Fruit fly (Drosophila melanogaster) whole organism, embryonic: ENCODE results near the gene mRpL12.

Source experiments
- C15 ChIP-seq: fragments of 200-800 bp; sonication (Bioruptor generic); IDR thresholded peaks from 3 replicates; pipeline ENCODE4 v1.3.6; 2022; ENCODE audit warnings: missing biosample characterization, missing genetic modification characterization
- CG10209 ChIP-seq: fragments of 200-800 bp; sonication (Bioruptor generic); optimal IDR thresholded peaks from 3 replicates; lab custom pipeline; 2017; ENCODE audit warnings: missing biosample characterization, mild to moderate bottlenecking, missing genetic modification characterization, missing genetic modification reagents
- CG12391 ChIP-seq: fragments of 200-800 bp; sonication (Bioruptor generic); optimal IDR thresholded peaks from 3 replicates; lab custom pipeline; 2018; ENCODE audit warnings: missing biosample characterization, mild to moderate bottlenecking, missing genetic modification characterization, moderate library complexity
- CG14441 ChIP-seq: fragments of 200-800 bp; sonication (Bioruptor generic); IDR thresholded peaks from 2 replicates; pipeline ENCODE4 v1.3.6; 2022; ENCODE audit warnings: missing biosample characterization, missing genetic modification characterization
- CG15601 ChIP-seq: fragments of 200-800 bp; sonication (Bioruptor generic); optimal IDR thresholded peaks from 3 replicates; lab custom pipeline; 2019; ENCODE audit warnings: missing biosample characterization, mild to moderate bottlenecking, missing genetic modification characterization, moderate library complexity
- CG17186 ChIP-seq: fragments of 200-800 bp; sonication (Bioruptor generic); optimal IDR thresholded peaks from 3 replicates; lab custom pipeline; 2017; ENCODE audit warnings: missing biosample characterization, missing genetic modification reagents, missing genetic modification characterization
- CG17359 ChIP-seq: fragments of 200-800 bp; sonication (Bioruptor generic); optimal IDR thresholded peaks from 3 replicates; lab custom pipeline; 2018; ENCODE audit warnings: missing biosample characterization, mild to moderate bottlenecking, missing genetic modification characterization, moderate library complexity
- CG30020 ChIP-seq: fragments of 200-800 bp; optimal IDR thresholded peaks from 2 replicates; lab custom pipeline; 2019; ENCODE audit warnings: missing biosample characterization, mild to moderate bottlenecking, missing genetic modification characterization, moderate library complexity
- CG32532 ChIP-seq: fragments of 200-800 bp; sonication (Bioruptor generic); IDR thresholded peaks from 2 replicates; pipeline ENCODE4 v1.3.6; 2022; ENCODE audit warnings: missing biosample characterization, missing genetic modification characterization
- CG32767 ChIP-seq: fragments of 200-800 bp; sonication (Bioruptor generic); IDR thresholded peaks from 2 replicates; pipeline ENCODE4 v1.3.6; 2022; ENCODE audit warnings: missing biosample characterization, missing genetic modification characterization
- CG34224 ChIP-seq: fragments of 200-800 bp; sonication (Bioruptor generic); IDR thresholded peaks from 3 replicates; pipeline ENCODE4 v1.3.6; 2022; ENCODE audit warnings: missing biosample characterization, missing genetic modification characterization; ENCODE audit not compliant: partially characterized antibody
- CG4360 ChIP-seq: fragments of 200-800 bp; sonication (Bioruptor generic); IDR thresholded peaks from 2 replicates; pipeline ENCODE4 v1.3.6; 2022; ENCODE audit warnings: missing biosample characterization, missing genetic modification characterization
- CG5953 ChIP-seq: fragments of 200-800 bp; sonication (Bioruptor generic); IDR thresholded peaks from 2 replicates; pipeline ENCODE4 v1.3.6; 2022; ENCODE audit warnings: missing biosample characterization, missing genetic modification characterization
- CG6683 ChIP-seq: fragments of 200-800 bp; sonication (Bioruptor generic); optimal IDR thresholded peaks from 2 replicates; lab custom pipeline; 2017; ENCODE audit warnings: missing biosample characterization, mild to moderate bottlenecking, missing genetic modification characterization, missing genetic modification reagents
- CG7556 ChIP-seq: fragments of 200-800 bp; sonication (Bioruptor generic); optimal IDR thresholded peaks from 2 replicates; lab custom pipeline; 2017; ENCODE audit warnings: missing biosample characterization, mild to moderate bottlenecking, missing genetic modification characterization
- CG7839 ChIP-seq: fragments of 200-800 bp; sonication (Bioruptor generic); optimal IDR thresholded peaks from 3 replicates; lab custom pipeline; 2018; ENCODE audit warnings: missing biosample characterization, mild to moderate bottlenecking, missing genetic modification characterization, moderate library complexity
- CG9817 ChIP-seq: fragments of 200-800 bp; sonication (Bioruptor generic); optimal IDR thresholded peaks from 2 replicates; lab custom pipeline; 2018; ENCODE audit warnings: missing biosample characterization, mild to moderate bottlenecking, missing genetic modification characterization, moderate library complexity
- Dref ChIP-seq: fragments of 200-800 bp; sonication (Bioruptor generic); IDR thresholded peaks from 2 replicates; pipeline ENCODE4 v1.3.6; 2022; ENCODE audit warnings: missing biosample characterization, missing genetic modification characterization
- Eip74EF ChIP-seq, 2 experiments: fragments of 200-800 bp in 1 of 2; fragments of >200 bp in 1 of 2; sonication (Bioruptor generic) in 1 of 2; optimal IDR thresholded peaks; 2 replicates each; lab custom pipeline; 2017 to 2019; ENCODE audit warnings: missing biosample characterization in 2 of 2, missing genetic modification characterization in 2 of 2, mild to moderate bottlenecking in 1 of 2, moderate library complexity in 1 of 2
- Fer1 ChIP-seq: fragments of 200-800 bp; sonication (Bioruptor generic); optimal IDR thresholded peaks from 2 replicates; lab custom pipeline; 2017; ENCODE audit warnings: missing biosample characterization, mild to moderate bottlenecking, missing genetic modification characterization
- HLH3B ChIP-seq: fragments of 200-800 bp; sonication (Bioruptor generic); IDR thresholded peaks from 2 replicates; pipeline ENCODE4 v1.3.6; 2022; ENCODE audit warnings: missing biosample characterization, missing genetic modification characterization
- Hr51 ChIP-seq, 2 experiments: fragments of 200-800 bp; sonication (Bioruptor generic); optimal IDR thresholded peaks; 2 replicates in 1 of 2; 3 replicates in 1 of 2; lab custom pipeline; 2016 to 2018; ENCODE audit warnings: missing biosample characterization in 2 of 2, missing genetic modification characterization in 2 of 2, mild to moderate bottlenecking in 1 of 2, moderate library complexity in 1 of 2
- MTF-1 ChIP-seq: fragments of 200-800 bp; sonication (Bioruptor generic); optimal IDR thresholded peaks from 2 replicates; lab custom pipeline; 2018; ENCODE audit warnings: missing biosample characterization, mild to moderate bottlenecking, missing genetic modification characterization, borderline replicate concordance
- NFAT ChIP-seq: fragments of 200-800 bp; sonication (Bioruptor generic); IDR thresholded peaks from 2 replicates; pipeline ENCODE4 v1.3.6; 2022; ENCODE audit warnings: missing biosample characterization, missing genetic modification characterization
- Nf-YC ChIP-seq: fragments of 200-800 bp; optimal IDR thresholded peaks from 3 replicates; lab custom pipeline; 2019; ENCODE audit warnings: missing biosample characterization, mild to moderate bottlenecking, missing genetic modification characterization, moderate library complexity
- NfI ChIP-seq: fragments of 200-800 bp; sonication (Bioruptor generic); optimal IDR thresholded peaks from 3 replicates; lab custom pipeline; 2018; ENCODE audit warnings: missing biosample characterization, mild to moderate bottlenecking, missing genetic modification characterization, moderate library complexity
- Ravus ChIP-seq: fragments of 200-800 bp; sonication (Bioruptor generic); IDR thresholded peaks from 2 replicates; pipeline ENCODE4 v1.3.6; 2022; ENCODE audit warnings: missing biosample characterization, missing genetic modification characterization
- Sox100B ChIP-seq: fragments of 200-800 bp; sonication (Bioruptor generic); optimal IDR thresholded peaks from 3 replicates; lab custom pipeline; 2018; ENCODE audit warnings: missing biosample characterization, mild to moderate bottlenecking, missing genetic modification characterization
- Stat92E ChIP-seq, 3 experiments: fragments of >200 bp in 2 of 3; fragments of 200-800 bp in 1 of 3; sonication (Bioruptor generic) in 1 of 3; optimal IDR thresholded peaks; 2 replicates each; lab custom pipeline; 2017 to 2019; ENCODE audit warnings: missing biosample characterization in 3 of 3, missing genetic modification characterization in 3 of 3, mild to moderate bottlenecking in 1 of 3, moderate library complexity in 1 of 3
- chm ChIP-seq: fragments of 200-800 bp; sonication (Bioruptor generic); IDR thresholded peaks from 2 replicates; pipeline ENCODE4 v1.3.6; 2022; ENCODE audit warnings: missing biosample characterization, missing genetic modification characterization
- dati ChIP-seq: fragments of 200-800 bp; sonication (Bioruptor generic); IDR thresholded peaks from 2 replicates; pipeline ENCODE4 v1.3.6; 2022; ENCODE audit warnings: missing biosample characterization, missing genetic modification characterization
- disco-r ChIP-seq: fragments of 200-800 bp; sonication (Bioruptor generic); optimal IDR thresholded peaks from 2 replicates; lab custom pipeline; 2016; ENCODE audit warnings: missing biosample characterization, missing genetic modification characterization
- dmrt99B ChIP-seq: fragments of 200-800 bp; sonication (Bioruptor generic); optimal IDR thresholded peaks from 2 replicates; lab custom pipeline; 2018; ENCODE audit warnings: missing biosample characterization, mild to moderate bottlenecking, missing genetic modification characterization, moderate library complexity
- esg ChIP-seq: fragments of 200-800 bp; sonication (Bioruptor generic); conservative IDR thresholded peaks from 2 replicates; pipeline ENCODE4 v1.3.6; 2022; ENCODE audit warnings: missing biosample characterization, missing genetic modification characterization
- gcm2 ChIP-seq: fragments of 200-800 bp; sonication (Bioruptor generic); optimal IDR thresholded peaks from 2 replicates; lab custom pipeline; 2016; ENCODE audit warnings: missing biosample characterization, missing genetic modification characterization
- h ChIP-seq: fragments of >200 bp; optimal IDR thresholded peaks from 2 replicates; lab custom pipeline; 2017
- hbn ChIP-seq: fragments of 200-800 bp; sonication (Bioruptor generic); IDR thresholded peaks from 2 replicates; pipeline ENCODE4 v1.3.6; 2022; ENCODE audit warnings: missing biosample characterization, missing genetic modification characterization; ENCODE audit not compliant: partially characterized antibody
- insv ChIP-seq, 2 experiments: fragments of 200-800 bp; sonication (Bioruptor generic); optimal IDR thresholded peaks; 3 replicates each; lab custom pipeline; 2016 to 2018; ENCODE audit warnings: missing biosample characterization in 2 of 2, missing genetic modification characterization in 2 of 2
- jing ChIP-seq: fragments of 200-800 bp; sonication (Bioruptor generic); optimal IDR thresholded peaks from 2 replicates; lab custom pipeline; 2018; ENCODE audit warnings: missing biosample characterization, mild to moderate bottlenecking, missing genetic modification characterization
- kah ChIP-seq: fragments of 200-800 bp; sonication (Bioruptor generic); optimal IDR thresholded peaks from 2 replicates; lab custom pipeline; 2018; ENCODE audit warnings: missing biosample characterization, mild to moderate bottlenecking, missing genetic modification characterization
- nmo ChIP-seq: fragments of 200-800 bp; sonication (Bioruptor generic); optimal IDR thresholded peaks from 2 replicates; lab custom pipeline; 2018; ENCODE audit warnings: missing biosample characterization, mild to moderate bottlenecking, missing genetic modification characterization, moderate library complexity
- onecut ChIP-seq: fragments of 200-800 bp; sonication (Bioruptor generic); IDR thresholded peaks from 2 replicates; pipeline ENCODE4 v1.3.6; 2022; ENCODE audit warnings: missing biosample characterization, missing genetic modification characterization
- pfk ChIP-seq: fragments of 200-800 bp; sonication (Bioruptor generic); optimal IDR thresholded peaks from 2 replicates; lab custom pipeline; 2018; ENCODE audit warnings: missing biosample characterization, mild to moderate bottlenecking, missing genetic modification characterization, moderate library complexity
- pzg ChIP-seq: fragments of 200-800 bp; sonication (Bioruptor generic); optimal IDR thresholded peaks from 3 replicates; lab custom pipeline; 2018; ENCODE audit warnings: missing biosample characterization, mild to moderate bottlenecking, missing genetic modification characterization, moderate library complexity
- sna ChIP-seq: fragments of 200-800 bp; sonication (Bioruptor generic); IDR thresholded peaks from 2 replicates; pipeline ENCODE4 v1.3.6; 2022; ENCODE audit warnings: missing biosample characterization, missing genetic modification characterization; ENCODE audit not compliant: partially characterized antibody
- stwl ChIP-seq: fragments of 200-800 bp; sonication (Bioruptor generic); optimal IDR thresholded peaks from 3 replicates; lab custom pipeline; 2018; ENCODE audit warnings: missing biosample characterization, mild to moderate bottlenecking, missing genetic modification characterization, moderate library complexity
- tgo ChIP-seq: fragments of 200-800 bp; sonication (Bioruptor generic); IDR thresholded peaks from 3 replicates; pipeline ENCODE4 v1.3.6; 2022; ENCODE audit warnings: missing biosample characterization, missing genetic modification characterization
- tup ChIP-seq: fragments of 200-800 bp; sonication (Bioruptor generic); optimal IDR thresholded peaks from 2 replicates; lab custom pipeline; 2016; ENCODE audit warnings: missing biosample characterization, mild to moderate bottlenecking, missing genetic modification characterization, moderate library complexity
- unpg ChIP-seq: fragments of 200-800 bp; sonication (Bioruptor generic); optimal IDR thresholded peaks from 3 replicates; lab custom pipeline; 2018; ENCODE audit warnings: missing biosample characterization, mild to moderate bottlenecking, missing genetic modification characterization, moderate library complexity
- zen2 ChIP-seq: fragments of 200-800 bp; sonication (Bioruptor generic); IDR thresholded peaks from 3 replicates; pipeline ENCODE4 v1.3.6; 2022; ENCODE audit warnings: missing biosample characterization, missing genetic modification characterization; ENCODE audit not compliant: partially characterized antibody

Gene mRpL12

DNA sequence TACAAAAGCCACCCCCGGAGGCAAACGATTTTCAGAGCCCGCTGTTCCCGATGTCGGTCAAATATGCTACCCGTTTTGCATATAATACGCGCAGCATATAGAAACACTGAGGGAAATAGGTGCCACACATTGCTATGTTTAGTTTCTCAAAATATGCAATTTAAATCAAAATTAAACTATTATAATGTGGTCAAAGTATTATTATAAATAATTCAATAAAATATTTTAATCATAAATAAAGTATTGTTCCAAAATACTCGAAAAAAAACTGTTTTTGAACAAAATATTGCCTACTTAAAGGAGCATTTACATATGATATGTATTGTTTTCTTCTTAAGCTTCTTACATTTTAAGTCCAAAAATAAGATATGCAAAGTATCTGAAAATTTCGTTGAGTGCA is 5.6 kb upstream of the mRpL12 start (continued):
- TF ChIP-seq CG4360 (GFP tag; lab: Robert Waterston, UW) = no peak
- no peak for TF ChIP-seq hbn (GFP tag; lab: Robert Waterston, UW)
- no peak for TF ChIP-seq Ravus (GFP tag; lab: Robert Waterston, UW)
- TF ChIP-seq dmrt99B (tag; lab: Kevin White, UChicago) = peak; percentile 78
- no peak for TF ChIP-seq onecut
- no peak for TF ChIP-seq jing (GFP tag; lab: Kevin White, UChicago)
- peak in 1 of 2 experiments; percentile 13 for TF ChIP-seq Eip74EF (GFP tag; optimal IDR thresholded peaks at IDR 0.05; lab: Kevin White, UChicago)
- TF ChIP-seq tup (GFP tag; lab: Kevin White, UChicago) = no peak
- TF ChIP-seq NfI (GFP tag; lab: Kevin White, UChicago) = no peak
- TF ChIP-seq CG10209 (GFP tag; lab: Kevin White, UChicago) = peak; percentile 59
- no peak for TF ChIP-seq kah (GFP tag; lab: Kevin White, UChicago)
- TF ChIP-seq CG12391 = peak; percentile 68
- no peak for TF ChIP-seq CG6683 (GFP tag; lab: Kevin White, UChicago)
- no peak for TF ChIP-seq dati (GFP tag; lab: Robert Waterston, UW)
- TF ChIP-seq Sox100B (GFP tag; lab: Kevin White, UChicago) = peak; percentile 72
- no peak for TF ChIP-seq disco-r (GFP tag; lab: Kevin White, UChicago)
- TF ChIP-seq esg (GFP tag; lab: Robert Waterston, UW) = peak; percentile 23; the same call in 1 of the 2 replicates
- no peak for TF ChIP-seq CG32532 (GFP tag; lab: Robert Waterston, UW)
- TF ChIP-seq stwl (tag; lab: Kevin White, UChicago) = no peak
- peak; percentile 9 for TF ChIP-seq Fer1
- no peak for TF ChIP-seq sna (GFP tag; lab: Robert Waterston, UW)
- no peak for TF ChIP-seq chm (GFP tag; lab: Robert Waterston, UW)
- TF ChIP-seq C15 = no peak
- TF ChIP-seq nmo (GFP tag; lab: Kevin White, UChicago) = peak; percentile 77
- peak; percentile 2 for TF ChIP-seq CG30020 (tag; lab: Kevin White, UChicago)
- TF ChIP-seq CG17186 = no peak
- peak; percentile 53 for TF ChIP-seq CG15601 (tag; lab: Kevin White, UChicago)
- no peak for TF ChIP-seq MTF-1 (GFP tag; lab: Kevin White, UChicago)
- no peak for TF ChIP-seq gcm2
- peak; percentile 68 for TF ChIP-seq CG7839 (tag; lab: Kevin White, UChicago)
- TF ChIP-seq CG9817 (tag; lab: Kevin White, UChicago) = peak; percentile 7
- no peak for TF ChIP-seq CG14441
- TF ChIP-seq Stat92E (GFP tag; optimal IDR thresholded peaks at IDR 0.05; lab: Kevin White, UChicago) = no peak
- no peak for TF ChIP-seq zen2 (GFP tag; lab: Robert Waterston, UW)
- peak; percentile 74 for TF ChIP-seq CG7556
- no peak for TF ChIP-seq CG32767
- TF ChIP-seq NFAT (GFP tag; lab: Robert Waterston, UW) = no peak
- peak; percentile 45; the same call in 1 of the 2 replicates for TF ChIP-seq HLH3B (GFP tag; lab: Robert Waterston, UW)
- TF ChIP-seq CG5953 (GFP tag; lab: Robert Waterston, UW) = no peak
- TF ChIP-seq Nf-YC (tag; lab: Kevin White, UChicago) = peak; percentile 7
- no peak for TF ChIP-seq insv (GFP tag; optimal IDR thresholded peaks at IDR 0.05; lab: Kevin White, UChicago)
- TF ChIP-seq CG17359 (tag; lab: Kevin White, UChicago) = peak; percentile 59
- no peak for TF ChIP-seq h (lab: Kevin White, UChicago)
- TF ChIP-seq tgo (GFP tag; lab: Robert Waterston, UW) = peak; percentile 38; the same call in 1 of the 3 replicates
- TF ChIP-seq CG34224 (GFP tag; lab: Robert Waterston, UW) = no peak
- TF ChIP-seq unpg (GFP tag; lab: Kevin White, UChicago) = peak; percentile 51
- TF ChIP-seq pfk (GFP tag; lab: Kevin White, UChicago) = no peak
- TF ChIP-seq pzg = no peak
- TF ChIP-seq Hr51 (GFP tag; optimal IDR thresholded peaks at IDR 0.05; lab: Kevin White, UChicago) = peak in 1 of 2 experiments; percentile 74
- TF ChIP-seq Dref (GFP tag; lab: Robert Waterston, UW) = no peak
